Fruit fly (Drosophila melanogaster): ENCODE measurements around the gene Iris.

Iris gene

dm6 chr2L:1128344-1128931, 5.5 kb downstream of the Iris start:
- TF ChIP-seq insv (optimal IDR thresholded peaks at IDR 0.05) (no peak), psq (optimal IDR thresholded peaks at IDR 0.05) (no peak), h (optimal IDR thresholded peaks at IDR 0.05) (no peak), ttk (optimal IDR thresholded peaks at IDR 0.05) (no peak), Sin3A (optimal IDR thresholded peaks at IDR 0.05) (no peak), Myc (optimal IDR thresholded peaks at IDR 0.05) (no peak)

dm6 chr2L:1127434-1128089, 6.3 kb downstream of the Iris start:
- TF ChIP-seq ttk (optimal IDR thresholded peaks at IDR 0.05) (no peak), insv (optimal IDR thresholded peaks at IDR 0.05) (no peak), Myc (optimal IDR thresholded peaks at IDR 0.05) (no peak), Sin3A (optimal IDR thresholded peaks at IDR 0.05) (no peak), psq (optimal IDR thresholded peaks at IDR 0.05) (no peak), h (optimal IDR thresholded peaks at IDR 0.05) (no peak)

DNA sequence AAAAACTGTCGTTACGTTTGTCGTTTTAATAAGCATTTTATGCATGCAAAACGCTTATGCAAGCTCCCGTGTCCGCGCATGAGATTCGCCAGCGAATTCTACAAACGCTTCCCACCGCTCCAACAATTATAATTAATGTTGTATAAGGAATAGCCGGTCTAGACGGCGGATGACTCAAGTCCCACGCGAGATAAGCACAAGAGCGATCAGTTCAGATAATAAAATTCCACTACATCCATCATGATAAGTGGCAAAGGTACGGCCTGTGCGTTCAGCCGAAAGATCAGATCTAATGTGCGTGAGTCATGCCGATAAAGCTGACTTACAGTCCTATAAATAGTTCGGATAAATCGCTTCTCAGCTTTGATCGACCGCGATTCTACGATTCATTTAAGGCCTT, 7.4 kb downstream of the Iris start:
- TF ChIP-seq ttk (optimal IDR thresholded peaks at IDR 0.05): no peak
- TF ChIP-seq Myc (optimal IDR thresholded peaks at IDR 0.05): no peak
- TF ChIP-seq Sin3A (optimal IDR thresholded peaks at IDR 0.05): no peak
- TF ChIP-seq insv (optimal IDR thresholded peaks at IDR 0.05): no peak
- TF ChIP-seq psq (optimal IDR thresholded peaks at IDR 0.05): no peak
- TF ChIP-seq h (optimal IDR thresholded peaks at IDR 0.05): no peak

dm6 chr2L:1125437-1125836, 8.5 kb downstream of the Iris start:
- TF ChIP-seq psq (optimal IDR thresholded peaks at IDR 0.05) (no peak), insv (optimal IDR thresholded peaks at IDR 0.05) (no peak), h (optimal IDR thresholded peaks at IDR 0.05) (no peak), ttk (optimal IDR thresholded peaks at IDR 0.05) (no peak), Myc (optimal IDR thresholded peaks at IDR 0.05) (no peak), Sin3A (optimal IDR thresholded peaks at IDR 0.05) (no peak)

dm6 chr2L:1124265-1124664, 9.6 kb downstream of the Iris start:
- TF ChIP-seq psq (optimal IDR thresholded peaks at IDR 0.05) (no peak), insv (optimal IDR thresholded peaks at IDR 0.05) (no peak), ttk (optimal IDR thresholded peaks at IDR 0.05) (no peak), Myc (optimal IDR thresholded peaks at IDR 0.05) (no peak), Sin3A (optimal IDR thresholded peaks at IDR 0.05) (no peak), h (optimal IDR thresholded peaks at IDR 0.05) (no peak)

- no peak for TF ChIP-seq Sin3A (optimal IDR thresholded peaks at IDR 0.05)
- no peak for TF ChIP-seq Myc (optimal IDR thresholded peaks at IDR 0.05)
- no peak for TF ChIP-seq h (optimal IDR thresholded peaks at IDR 0.05)
- no peak for TF ChIP-seq ttk (optimal IDR thresholded peaks at IDR 0.05)
- TF ChIP-seq insv (optimal IDR thresholded peaks at IDR 0.05): no peak
- no peak for TF ChIP-seq psq (optimal IDR thresholded peaks at IDR 0.05)
Measured at dm6 chr2L:1123078-1123818, 10.7 kb downstream of the Iris start.

dm6 chr2L:1122711-1122960, 11.3 kb downstream of the Iris start:
- TF ChIP-seq ttk (optimal IDR thresholded peaks at IDR 0.05) (no peak), Sin3A (optimal IDR thresholded peaks at IDR 0.05) (no peak), Myc (optimal IDR thresholded peaks at IDR 0.05) (no peak), psq (optimal IDR thresholded peaks at IDR 0.05) (no peak)

dm6 chr2L:1121942-1122710, 11.8 kb downstream of the Iris start:
- no peak for TF ChIP-seq Myc (optimal IDR thresholded peaks at IDR 0.05)
- no peak for TF ChIP-seq Sin3A (optimal IDR thresholded peaks at IDR 0.05)
- no peak for TF ChIP-seq ttk (optimal IDR thresholded peaks at IDR 0.05)
- no peak for TF ChIP-seq h (optimal IDR thresholded peaks at IDR 0.05)
- no peak for TF ChIP-seq insv (optimal IDR thresholded peaks at IDR 0.05)
- TF ChIP-seq psq (optimal IDR thresholded peaks at IDR 0.05): no peak

DNA sequence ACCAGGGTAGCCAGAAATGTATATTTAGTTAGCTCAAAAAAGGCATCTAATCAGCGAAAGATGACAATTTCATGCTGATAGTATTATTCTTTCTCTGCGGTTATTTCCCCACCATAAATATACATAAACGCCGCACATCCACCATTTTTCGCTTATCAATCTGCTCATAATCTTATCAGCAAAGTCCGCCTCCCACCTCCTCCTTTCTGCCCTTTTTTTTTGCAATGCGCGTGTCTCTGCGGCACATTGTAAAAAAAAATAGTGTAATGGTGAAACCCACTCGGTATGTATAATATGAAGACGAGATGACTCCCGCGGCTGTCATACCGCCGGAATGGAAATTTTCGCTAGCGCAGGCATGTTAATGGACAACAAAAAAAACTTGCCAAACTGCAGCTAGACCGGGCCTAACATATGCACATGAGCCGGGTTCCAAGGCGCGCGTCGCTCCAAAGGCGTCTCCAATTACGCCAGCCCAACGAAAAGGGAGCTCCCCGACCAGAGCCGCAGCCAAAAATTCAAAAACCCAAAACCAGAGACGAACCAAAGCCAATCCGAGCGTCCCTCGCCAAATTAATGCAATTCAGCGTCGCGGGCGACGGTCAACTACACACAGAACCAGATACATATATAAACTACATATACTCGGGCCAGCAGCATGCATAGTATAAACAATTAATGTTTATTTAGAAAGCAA, 13.5 kb downstream of the Iris start:
- no peak for TF ChIP-seq ttk (optimal IDR thresholded peaks at IDR 0.05)
- no peak for TF ChIP-seq insv (optimal IDR thresholded peaks at IDR 0.05)
- no peak for TF ChIP-seq psq (optimal IDR thresholded peaks at IDR 0.05)
- no peak for TF ChIP-seq Sin3A (optimal IDR thresholded peaks at IDR 0.05)
- TF ChIP-seq Myc (optimal IDR thresholded peaks at IDR 0.05): no peak
- TF ChIP-seq h (optimal IDR thresholded peaks at IDR 0.05): no peak

dm6 chr2L:1118880-1119809, 14.8 kb downstream of the Iris start:
- TF ChIP-seq Sin3A (optimal IDR thresholded peaks at IDR 0.05) (no peak), h (optimal IDR thresholded peaks at IDR 0.05) (no peak), Myc (optimal IDR thresholded peaks at IDR 0.05) (no peak), insv (optimal IDR thresholded peaks at IDR 0.05) (no peak), psq (optimal IDR thresholded peaks at IDR 0.05) (no peak), ttk (optimal IDR thresholded peaks at IDR 0.05) (no peak)

- no peak for TF ChIP-seq h (optimal IDR thresholded peaks at IDR 0.05)
- no peak for TF ChIP-seq insv (optimal IDR thresholded peaks at IDR 0.05)
Measured at dm6 chr2L:1118149-1118548, 15.7 kb downstream of the Iris start.
